Worm (Caenorhabditis elegans) whole organism, L4 larva: Measurements from ENCODE around the gene wrt-4.

ENCODE experiments used
- D1046.2 ChIP-seq: fragments of 200-800 bp; sonication (Bioruptor generic); IDR thresholded peaks from 2 replicates; pipeline ENCODE4 v1.3.6; 2022; ENCODE audit warnings: missing genetic modification characterization, missing compliant biosample characterization
- F26F4.8 ChIP-seq: fragments of 200-800 bp; sonication (Bioruptor generic); conservative IDR thresholded peaks from 2 replicates; pipeline ENCODE4 v1.3.6; 2022; ENCODE audit warnings: missing genetic modification characterization, missing compliant biosample characterization
- F44E2.7 ChIP-seq: fragments of 200-800 bp; sonication (Bioruptor generic); IDR thresholded peaks from 2 replicates; pipeline ENCODE4 v2.1.2; 2022; ENCODE audit warnings: missing genetic modification characterization, missing compliant biosample characterization
- ZK546.5 ChIP-seq, 2 experiments: sonication (generic microtip); optimal IDR thresholded peaks; 2 replicates each; lab custom pipeline; 2017; ENCODE audit warnings: missing biosample characterization in 2 of 2, missing genetic modification characterization in 2 of 2
- aha-1 ChIP-seq: fragments of 150-350 bp; peaks from one replicate; lab custom pipeline; 2014; ENCODE audit warnings: missing biosample characterization, missing genetic modification characterization
- ama-1 ChIP-seq: fragments of 150-350 bp; optimal IDR thresholded peaks from 2 replicates; lab custom pipeline; 2014; ENCODE audit warnings: inconsistent platforms, mixed read lengths
- arid-1 ChIP-seq: fragments of 200-800 bp; sonication (Bioruptor generic); conservative IDR thresholded peaks from 2 replicates; pipeline ENCODE4 v1.3.6; 2022; ENCODE audit warnings: missing genetic modification reagents, missing genetic modification characterization, missing compliant biosample characterization
- attf-4 ChIP-seq: sonication (generic microtip); optimal IDR thresholded peaks from 3 replicates; lab custom pipeline; 2017; ENCODE audit warnings: missing biosample characterization, missing genetic modification characterization
- ceh-20 ChIP-seq: fragments of 200-800 bp; sonication (Bioruptor generic); IDR thresholded peaks from 2 replicates; pipeline ENCODE4 v1.3.6; 2022; ENCODE audit warnings: missing genetic modification reagents, missing genetic modification characterization, missing compliant biosample characterization
- ctbp-1 ChIP-seq: fragments of 200-800 bp; sonication (Bioruptor generic); IDR thresholded peaks from 2 replicates; pipeline ENCODE4 v1.3.6; 2022; ENCODE audit warnings: missing genetic modification reagents, missing genetic modification characterization, missing compliant biosample characterization
- daf-16 ChIP-seq, 3 experiments: sonication (generic microtip); optimal IDR thresholded peaks; 2 replicates each; lab custom pipeline; 2016 to 2017; ENCODE audit warnings: missing genetic modification characterization in 3 of 3, missing genetic modification reagents in 3 of 3, mild to moderate bottlenecking in 2 of 3, missing compliant biosample characterization in 2 of 3, missing biosample characterization in 1 of 3, moderate library complexity in 1 of 3
- daf-8 ChIP-seq: fragments of 200-800 bp; sonication (Bioruptor generic); IDR thresholded peaks from 2 replicates; pipeline ENCODE4 v1.3.6; 2022; ENCODE audit warnings: missing genetic modification characterization, missing compliant biosample characterization
- dmd-6 ChIP-seq: fragments of 200-800 bp; sonication (Bioruptor generic); IDR thresholded peaks from 2 replicates; pipeline ENCODE4 v1.3.6; 2022; ENCODE audit warnings: missing genetic modification reagents, missing genetic modification characterization, missing compliant biosample characterization
- dmd-8 ChIP-seq: fragments of 200-800 bp; sonication (Bioruptor generic); IDR thresholded peaks from 2 replicates; pipeline ENCODE4 v1.3.6; 2022; ENCODE audit warnings: missing genetic modification characterization, missing compliant biosample characterization
- dmd-9 ChIP-seq: fragments of 200-800 bp; sonication (Bioruptor generic); IDR thresholded peaks from 2 replicates; pipeline ENCODE4 v1.3.6; 2022; ENCODE audit warnings: missing genetic modification reagents, missing genetic modification characterization, missing compliant biosample characterization
- dpl-1 ChIP-seq: fragments of 150-350 bp; optimal IDR thresholded peaks from 2 replicates; lab custom pipeline; 2014; ENCODE audit warnings: missing biosample characterization, missing genetic modification reagents, missing genetic modification characterization
- duxl-1 ChIP-seq: sonication (generic microtip); optimal IDR thresholded peaks from 2 replicates; lab custom pipeline; 2016; ENCODE audit warnings: mild to moderate bottlenecking, missing genetic modification characterization, moderate library complexity, missing compliant biosample characterization; ENCODE audit not compliant: poor library complexity
- dve-1 ChIP-seq: sonication (generic microtip); optimal IDR thresholded peaks from 2 replicates; lab custom pipeline; 2017; ENCODE audit warnings: antibody characterized with exemption, mild to moderate bottlenecking, missing genetic modification characterization, missing compliant biosample characterization; ENCODE audit not compliant: insufficient read depth
- egl-43 ChIP-seq: fragments of 200-800 bp; sonication (Bioruptor generic); IDR thresholded peaks from 2 replicates; pipeline ENCODE4 v1.3.6; 2022; ENCODE audit warnings: missing genetic modification reagents, missing genetic modification characterization, missing compliant biosample characterization
- hif-1 ChIP-seq, 2 experiments: sonication (generic microtip); optimal IDR thresholded peaks; 2 replicates each; lab custom pipeline; 2016 to 2017; ENCODE audit warnings: missing compliant biosample characterization in 2 of 2, missing genetic modification characterization in 2 of 2, missing genetic modification reagents in 2 of 2, missing genotype in 2 of 2, mild to moderate bottlenecking in 1 of 2
- hmg-1.1 ChIP-seq: fragments of 200-800 bp; sonication (Bioruptor generic); IDR thresholded peaks from 2 replicates; pipeline ENCODE4 v1.3.6; 2022; ENCODE audit warnings: missing genetic modification reagents, missing genetic modification characterization, missing compliant biosample characterization
- lim-7 ChIP-seq: fragments of 200-800 bp; sonication (Bioruptor generic); IDR thresholded peaks from 2 replicates; pipeline ENCODE4 v1.3.6; 2022; ENCODE audit warnings: missing genetic modification characterization, missing compliant biosample characterization
- lin-1 ChIP-seq: fragments of 200-800 bp; sonication (Bioruptor generic); IDR thresholded peaks from 2 replicates; pipeline ENCODE4 v1.3.6; 2022; ENCODE audit warnings: missing genetic modification reagents, missing genetic modification characterization, missing compliant biosample characterization
- lin-38 ChIP-seq: fragments of 200-800 bp; sonication (Bioruptor generic); IDR thresholded peaks from 2 replicates; pipeline ENCODE4 v1.3.6; 2022; ENCODE audit warnings: missing genetic modification reagents, missing genetic modification characterization, missing compliant biosample characterization
- lir-3 ChIP-seq: sonication (generic microtip); optimal IDR thresholded peaks from 2 replicates; lab custom pipeline; 2016; ENCODE audit warnings: mild to moderate bottlenecking, missing genetic modification characterization, missing compliant biosample characterization
- mdl-1 ChIP-seq, 2 experiments: fragments of 150-350 bp in 1 of 2; sonication (generic microtip) in 1 of 2; optimal IDR thresholded peaks; 2 replicates each; lab custom pipeline; 2014 to 2017; ENCODE audit warnings: missing biosample characterization in 2 of 2, missing genetic modification characterization in 2 of 2
- mep-1 ChIP-seq: fragments of 150-350 bp; sonication (generic microtip); optimal IDR thresholded peaks from 3 replicates; lab custom pipeline; 2014; ENCODE audit warnings: missing biosample characterization, missing genetic modification characterization
- mes-2 ChIP-seq: sonication (generic microtip); optimal IDR thresholded peaks from 2 replicates; lab custom pipeline; 2016; ENCODE audit warnings: missing genotype, mild to moderate bottlenecking, missing genetic modification characterization, missing compliant biosample characterization; ENCODE audit not compliant: poor library complexity, severe bottlenecking
- mxl-2 ChIP-seq: fragments of 200-800 bp; sonication (Bioruptor generic); conservative IDR thresholded peaks from 2 replicates; pipeline ENCODE4 v1.3.6; 2022; ENCODE audit warnings: missing genetic modification reagents, missing genetic modification characterization, missing compliant biosample characterization
- nhr-102 ChIP-seq: sonication (generic microtip); optimal IDR thresholded peaks from 2 replicates; lab custom pipeline; 2016; ENCODE audit warnings: mild to moderate bottlenecking, missing genetic modification characterization, moderate library complexity, missing compliant biosample characterization
- nhr-111 ChIP-seq: fragments of 200-800 bp; sonication (Bioruptor generic); optimal IDR thresholded peaks from 2 replicates; lab custom pipeline; 2018; ENCODE audit warnings: mild to moderate bottlenecking, missing genetic modification characterization, missing compliant biosample characterization
- nhr-25 ChIP-seq: sonication (generic microtip); optimal IDR thresholded peaks from 2 replicates; lab custom pipeline; 2017; ENCODE audit warnings: missing genetic modification characterization, mild to moderate bottlenecking, missing compliant biosample characterization, antibody characterized with exemption, moderate library complexity, borderline replicate concordance; ENCODE audit not compliant: insufficient read depth
- nhr-41 ChIP-seq: fragments of 200-800 bp; sonication (Bioruptor generic); IDR thresholded peaks from 2 replicates; pipeline ENCODE4 v1.3.6; 2022; ENCODE audit warnings: missing genetic modification reagents, missing genetic modification characterization, missing compliant biosample characterization
- pha-4 ChIP-seq, 2 experiments: fragments of 150-350 bp in 1 of 2; fragments of 200-800 bp in 1 of 2; sonication (Bioruptor generic) in 1 of 2; IDR thresholded peaks in 1 of 2; optimal IDR thresholded peaks in 1 of 2; 2 replicates each; pipeline versions ENCODE4 v1.3.6 to Lab custom; 2014 to 2022; ENCODE audit warnings: missing genetic modification characterization in 2 of 2, missing genetic modification reagents in 2 of 2, missing biosample characterization in 1 of 2, missing compliant biosample characterization in 1 of 2
- php-3 ChIP-seq: fragments of 200-800 bp; sonication (Bioruptor generic); IDR thresholded peaks from 2 replicates; pipeline ENCODE4 v1.3.6; 2022; ENCODE audit warnings: missing genetic modification reagents, missing genetic modification characterization, missing compliant biosample characterization
- rbr-2 ChIP-seq: sonication (generic microtip); optimal IDR thresholded peaks from 2 replicates; lab custom pipeline; 2016; ENCODE audit warnings: missing genotype, missing genetic modification characterization, missing compliant biosample characterization
- set-16 ChIP-seq: fragments of 200-800 bp; sonication (Bioruptor generic); IDR thresholded peaks from 2 replicates; pipeline ENCODE4 v1.3.6; 2022; ENCODE audit warnings: missing genetic modification reagents, missing genetic modification characterization, missing compliant biosample characterization
- snpc-1.2 ChIP-seq: fragments of 200-800 bp; sonication (Bioruptor generic); IDR thresholded peaks from 2 replicates; pipeline ENCODE4 v1.3.6; 2022; ENCODE audit warnings: missing genetic modification reagents, missing genetic modification characterization, missing compliant biosample characterization
- snpc-4 ChIP-seq: fragments of 150-350 bp; optimal IDR thresholded peaks from 2 replicates; lab custom pipeline; 2014; ENCODE audit warnings: missing biosample characterization, missing genetic modification characterization
- spr-1 ChIP-seq: sonication (generic microtip); optimal IDR thresholded peaks from 2 replicates; lab custom pipeline; 2016; ENCODE audit warnings: mild to moderate bottlenecking, missing genetic modification characterization, missing compliant biosample characterization
- tra-1 ChIP-seq: fragments of 200-800 bp; sonication (Bioruptor generic); IDR thresholded peaks from 2 replicates; pipeline ENCODE4 v1.3.6; 2022; ENCODE audit warnings: missing genetic modification reagents, missing genetic modification characterization, missing compliant biosample characterization
- unc-130 ChIP-seq: sonication (generic microtip); optimal IDR thresholded peaks from 2 replicates; lab custom pipeline; 2016; ENCODE audit warnings: missing genetic modification reagents, missing genetic modification characterization, missing compliant biosample characterization
- vab-7 ChIP-seq: fragments of 200-800 bp; sonication (Bioruptor generic); IDR thresholded peaks from 2 replicates; pipeline ENCODE4 v1.3.6; 2022; ENCODE audit warnings: missing genetic modification reagents, missing genetic modification characterization, missing compliant biosample characterization
- zip-11 ChIP-seq: fragments of 200-800 bp; sonication (Bioruptor generic); IDR thresholded peaks from 2 replicates; pipeline ENCODE4 v1.3.6; 2022; ENCODE audit warnings: missing genetic modification characterization, missing compliant biosample characterization
- ztf-7 ChIP-seq: fragments of 150-350 bp; optimal IDR thresholded peaks from 2 replicates; lab custom pipeline; 2014; ENCODE audit warnings: missing biosample characterization, missing genetic modification characterization

wrt-4 gene

ce11 chrX:15779503-15779902 is 22.4 kb upstream of the wrt-4 start (continued):
- TF ChIP-seq hif-1 (tag; optimal IDR thresholded peaks at IDR 0.05; lab: Kevin White, UChicago) (peak in 1 of 2 experiments; percentile 80), snpc-4 (tag; lab: Kevin White, UChicago) (no peak), ZK546.5 (tag; optimal IDR thresholded peaks at IDR 0.05; lab: Kevin White, UChicago) (no peak)
- TF ChIP-seq, all 104 proteins: peak for 31

- TF ChIP-seq ama-1 (lab: Kevin White, UChicago) (no peak), dmd-8 (GFP tag; lab: Robert Waterston, UW) (0 out of 2 replicates have a peak, but pooled peaks have one; percentile 33), lir-3 (tag; lab: Kevin White, UChicago) (peak; percentile 17), nhr-102 (peak; percentile 61), mep-1 (no peak), D1046.2 (0 out of 2 replicates have a peak, but pooled peaks have one; percentile 72), F26F4.8 (GFP tag; lab: Robert Waterston, UW) (no peak), pha-4 (GFP tag; IDR thresholded peaks at IDR 0.05; lab: Robert Waterston, UW) (peak; percentile 62; the same call in 1 of the 2 replicates), pha-4 (tag; optimal IDR thresholded peaks at IDR 0.05; lab: Kevin White, UChicago) (no peak), dmd-9 (GFP tag; lab: Robert Waterston, UW) (peak; percentile 54; the same call in 1 of the 2 replicates), egl-43 (GFP tag; lab: Robert Waterston, UW) (peak; percentile 74), hmg-1.1 (GFP tag; lab: Robert Waterston, UW) (peak; percentile 54), vab-7 (GFP tag; lab: Robert Waterston, UW) (peak; percentile 86), ctbp-1 (GFP tag; lab: Robert Waterston, UW) (peak; percentile 58; the same call in 1 of the 2 replicates), zip-11 (GFP tag; lab: Robert Waterston, UW) (0 out of 2 replicates have a peak, but pooled peaks have one; percentile 36), daf-16 (GFP tag; optimal IDR thresholded peaks at IDR 0.05; lab: Kevin White, UChicago) (peak; percentile 59 to 80), daf-16 (tag; optimal IDR thresholded peaks at IDR 0.05; lab: Kevin White, UChicago) (peak; percentile 67), nhr-111 (GFP tag; lab: Kevin White, UChicago) (peak; percentile 4), dve-1 (tag; lab: Kevin White, UChicago) (peak; percentile 61), attf-4 (no peak), lin-1 (GFP tag; lab: Robert Waterston, UW) (peak; percentile 57), set-16 (GFP tag; lab: Robert Waterston, UW) (no peak), mdl-1 (tag; optimal IDR thresholded peaks at IDR 0.05; lab: Kevin White, UChicago) (no peak), tra-1 (GFP tag; lab: Robert Waterston, UW) (peak; percentile 75), F44E2.7 (GFP tag; lab: Robert Waterston, UW) (peak; percentile 61; the same call in 1 of the 2 replicates), rbr-2 (tag; lab: Kevin White, UChicago) (no peak), duxl-1 (peak; percentile 54), dpl-1 (GFP tag; lab: Kevin White, UChicago) (no peak), lin-38 (GFP tag; lab: Robert Waterston, UW) (peak; percentile 68), unc-130 (GFP tag; lab: Kevin White, UChicago) (peak; percentile 9), aha-1 (tag; lab: Kevin White, UChicago) (peak; percentile 91), daf-8 (GFP tag; lab: Robert Waterston, UW) (no peak), arid-1 (GFP tag; lab: Robert Waterston, UW) (peak; percentile 51), ceh-20 (GFP tag; lab: Robert Waterston, UW) (0 out of 2 replicates have a peak, but pooled peaks have one; percentile 52), snpc-4 (tag; lab: Kevin White, UChicago) (no peak), ztf-7 (tag; lab: Kevin White, UChicago) (no peak), dmd-6 (GFP tag; lab: Robert Waterston, UW) (peak; percentile 20), lim-7 (GFP tag; lab: Robert Waterston, UW) (peak; percentile 81), php-3 (GFP tag; lab: Robert Waterston, UW) (no peak), nhr-25 (tag; lab: Kevin White, UChicago) (peak; percentile 4), snpc-1.2 (peak; percentile 82), mes-2 (tag; lab: Kevin White, UChicago) (peak; percentile 58), mxl-2 (GFP tag; lab: Robert Waterston, UW) (no peak), spr-1 (peak; percentile 35), nhr-41 (GFP tag; lab: Robert Waterston, UW) (no peak)
Measured at ce11 chrX:15773262-15773908, 16.3 kb upstream of the wrt-4 start, which contains the start of gene Y7A5A.13. Gene Y7A5A.13, plus strand, starts transcription at chrX:15773858.
